Worm (Caenorhabditis elegans) whole organism, L3 larva: ENCODE results near the gene pqn-76.
"Not testable (repeated sequence)": the region's sequence is repeated elsewhere in the genome, so short reads cannot be mapped to it uniquely, and the experiment has no call there.

Experiments used
- R02D3.7 ChIP-seq: fragments of 150-350 bp; optimal IDR thresholded peaks from 2 replicates; lab custom pipeline; 2014; ENCODE audit warnings: missing biosample characterization, missing genetic modification characterization
- ZK546.5 ChIP-seq: sonication (generic microtip); optimal IDR thresholded peaks from 2 replicates; lab custom pipeline; 2017; ENCODE audit warnings: missing biosample characterization, missing genetic modification characterization
- aly-2 ChIP-seq: fragments of 150-350 bp; optimal IDR thresholded peaks from 2 replicates; lab custom pipeline; 2014; ENCODE audit warnings: missing biosample characterization, missing genetic modification characterization
- lsy-12 ChIP-seq: sonication (generic microtip); optimal IDR thresholded peaks from 2 replicates; lab custom pipeline; 2016; ENCODE audit warnings: mild to moderate bottlenecking, missing genetic modification characterization, missing compliant biosample characterization
- nhr-12 ChIP-seq: fragments of 150-350 bp; optimal IDR thresholded peaks from 2 replicates; lab custom pipeline; 2014; ENCODE audit warnings: missing biosample characterization, missing genetic modification characterization
- pha-4 ChIP-seq: fragments of 150-350 bp; optimal IDR thresholded peaks from 2 replicates; lab custom pipeline; 2014; ENCODE audit warnings: missing biosample characterization, missing genetic modification reagents, missing genetic modification characterization
- snpc-4 ChIP-seq: fragments of 150-350 bp; optimal IDR thresholded peaks from 2 replicates; lab custom pipeline; 2014; ENCODE audit warnings: missing biosample characterization, missing genetic modification characterization

ce11 chrIV:15590397-15590796 lies 11.5 kb downstream of the pqn-76 start, which contains the start of gene abu-5:
- not testable (repeated sequence) for TF ChIP-seq lsy-12; R02D3.7 (tag; lab: Kevin White, UChicago); nhr-12 (tag; lab: Kevin White, UChicago); pha-4 (tag; lab: Kevin White, UChicago); ZK546.5 (tag; lab: Kevin White, UChicago); aly-2 (tag; lab: Kevin White, UChicago); snpc-4
